Worm (Caenorhabditis elegans) whole organism, early embryonic: ENCODE results near the gene fbxa-111.

ENCODE experiments used
- B0310.2 ChIP-seq: sonication (generic microtip); optimal IDR thresholded peaks from 2 replicates; lab custom pipeline; 2016; ENCODE audit warnings: mild to moderate bottlenecking, missing genetic modification characterization, missing compliant biosample characterization
- F13C5.2 ChIP-seq: sonication (generic microtip); optimal IDR thresholded peaks from 2 replicates; lab custom pipeline; 2017; ENCODE audit warnings: mild to moderate bottlenecking, missing genetic modification characterization, inconsistent platforms, missing compliant biosample characterization
- aly-1 ChIP-seq: sonication (generic microtip); optimal IDR thresholded peaks from 2 replicates; lab custom pipeline; 2016; ENCODE audit warnings: missing genetic modification characterization, missing compliant biosample characterization
- ama-1 ChIP-seq: fragments of 150-350 bp; optimal IDR thresholded peaks from 2 replicates; lab custom pipeline; 2014
- ceh-13 ChIP-seq: fragments of 200-800 bp; sonication (Bioruptor generic); optimal IDR thresholded peaks from 2 replicates; lab custom pipeline; 2018; ENCODE audit warnings: mild to moderate bottlenecking, missing genetic modification characterization, missing compliant biosample characterization
- ceh-36 ChIP-seq: sonication (generic microtip); optimal IDR thresholded peaks from 2 replicates; lab custom pipeline; 2016; ENCODE audit warnings: missing genetic modification characterization, inconsistent platforms, missing compliant biosample characterization
- ets-7 ChIP-seq: sonication (generic microtip); optimal IDR thresholded peaks from 2 replicates; lab custom pipeline; 2016; ENCODE audit warnings: missing genotype, missing genetic modification characterization, missing compliant biosample characterization
- flt-1 ChIP-seq: fragments of 200-800 bp; sonication (Bioruptor generic); IDR thresholded peaks from 2 replicates; pipeline ENCODE4 v1.3.6; 2022; ENCODE audit warnings: missing genetic modification characterization, missing compliant biosample characterization
- hmbx-1 ChIP-seq: sonication (generic microtip); optimal IDR thresholded peaks from 2 replicates; lab custom pipeline; 2016; ENCODE audit warnings: mild to moderate bottlenecking, missing genetic modification characterization, missing compliant biosample characterization
- hmg-4 ChIP-seq: fragments of 200-800 bp; sonication (Bioruptor generic); optimal IDR thresholded peaks from 2 replicates; lab custom pipeline; 2018; ENCODE audit warnings: mild to moderate bottlenecking, missing genetic modification characterization, missing compliant biosample characterization
- hnd-1 ChIP-seq: sonication (generic microtip); optimal IDR thresholded peaks from 2 replicates; lab custom pipeline; 2016; ENCODE audit warnings: missing genetic modification characterization, missing compliant biosample characterization
- pes-1 ChIP-seq: fragments of 200-800 bp; sonication (Bioruptor generic); IDR thresholded peaks from 2 replicates; pipeline ENCODE4 v1.3.6; 2022; ENCODE audit warnings: missing genetic modification reagents, missing genetic modification characterization, missing compliant biosample characterization
- scrt-1 ChIP-seq: fragments of 200-800 bp; sonication (Bioruptor generic); IDR thresholded peaks from 2 replicates; pipeline ENCODE4 v1.3.6; 2022; ENCODE audit warnings: missing genetic modification characterization, missing compliant biosample characterization
- sea-1 ChIP-seq: fragments of 200-800 bp; sonication (Bioruptor generic); conservative IDR thresholded peaks from 2 replicates; pipeline ENCODE4 v1.3.6; 2022; ENCODE audit warnings: missing genetic modification characterization, missing compliant biosample characterization
- tbx-11 ChIP-seq: fragments of 200-800 bp; sonication (Bioruptor generic); IDR thresholded peaks from 2 replicates; pipeline ENCODE4 v1.3.6; 2022; ENCODE audit warnings: missing genetic modification characterization, missing compliant biosample characterization
- tbx-37 ChIP-seq: fragments of 200-800 bp; sonication (Bioruptor generic); conservative IDR thresholded peaks from 2 replicates; pipeline ENCODE4 v1.3.6; 2022; ENCODE audit warnings: missing genetic modification reagents, missing genetic modification characterization, missing compliant biosample characterization
- tra-4 ChIP-seq: sonication (generic microtip); optimal IDR thresholded peaks from 2 replicates; lab custom pipeline; 2017; ENCODE audit warnings: missing genetic modification characterization, missing compliant biosample characterization

The fbxa-111 gene

DNA sequence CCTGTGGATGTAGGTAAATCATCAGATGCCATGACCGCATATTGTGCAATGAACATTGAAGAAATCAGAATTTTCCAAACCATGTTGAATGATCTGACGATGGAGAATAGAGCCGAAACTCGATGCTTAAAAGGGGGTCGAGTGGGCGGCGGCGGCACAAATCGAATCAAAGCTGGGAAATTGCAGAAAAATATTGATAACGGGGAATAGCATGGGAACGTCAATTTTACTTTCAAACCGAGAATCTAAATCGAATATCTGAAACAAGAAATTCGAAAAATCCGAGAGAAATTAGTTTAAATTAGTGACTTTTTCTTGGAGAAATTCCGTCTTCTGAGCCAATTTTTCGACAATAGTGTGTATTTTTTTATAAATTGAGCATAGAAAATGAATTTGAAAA lies 33.4 kb downstream of the fbxa-111 start, which contains the start of gene F09C6.10:
F09C6.10 (minus strand) TSS at position 101 of the 400 bp plus-strand sequence.
- no peak for TF ChIP-seq ceh-36 (tag; lab: Kevin White, UChicago)
- no peak for TF ChIP-seq sea-1 (GFP tag; lab: Robert Waterston, UW)
- TF ChIP-seq B0310.2 (tag; lab: Kevin White, UChicago): no peak
- TF ChIP-seq tra-4 (tag; lab: Kevin White, UChicago): no peak
- no peak for TF ChIP-seq flt-1 (GFP tag; lab: Robert Waterston, UW)
- no peak for TF ChIP-seq ets-7 (tag; lab: Kevin White, UChicago)
- no peak for TF ChIP-seq hmg-4 (GFP tag; lab: Kevin White, UChicago)
- no peak for TF ChIP-seq scrt-1
- no peak for TF ChIP-seq tbx-11
- no peak for TF ChIP-seq hmbx-1 (tag; lab: Kevin White, UChicago)

- no peak for TF ChIP-seq tra-4 (tag; lab: Kevin White, UChicago)
- TF ChIP-seq ceh-36 (tag; lab: Kevin White, UChicago): no peak
- TF ChIP-seq hmbx-1 (tag; lab: Kevin White, UChicago): no peak
- TF ChIP-seq B0310.2 (tag; lab: Kevin White, UChicago): no peak
- no peak for TF ChIP-seq ama-1 (lab: Kevin White, UChicago)
- no peak for TF ChIP-seq F13C5.2 (tag; lab: Kevin White, UChicago)
- TF ChIP-seq aly-1 (tag; lab: Kevin White, UChicago): no peak
- no peak for TF ChIP-seq ets-7 (tag; lab: Kevin White, UChicago)
- TF ChIP-seq flt-1 (GFP tag; lab: Robert Waterston, UW): no peak
- TF ChIP-seq tbx-37 (GFP tag; lab: Robert Waterston, UW): no peak
- no peak for TF ChIP-seq tbx-11
- TF ChIP-seq hnd-1 (tag; lab: Kevin White, UChicago): no peak
- TF ChIP-seq scrt-1: no peak
- no peak for TF ChIP-seq hmg-4 (GFP tag; lab: Kevin White, UChicago)
Measured at ce11 chrV:16911934-16912333, 37.6 kb downstream of the fbxa-111 start, which contains the start of gene nhr-116. Gene nhr-116 (plus strand): TSS chrV:16912234.

- TF ChIP-seq hmg-4 (GFP tag; lab: Kevin White, UChicago) (no peak), ets-7 (tag; lab: Kevin White, UChicago) (no peak), sea-1 (GFP tag; lab: Robert Waterston, UW) (no peak), scrt-1 (no peak), ceh-13 (no peak), tbx-11 (no peak), hnd-1 (tag; lab: Kevin White, UChicago) (no peak), ceh-36 (tag; lab: Kevin White, UChicago) (no peak), hmbx-1 (tag; lab: Kevin White, UChicago) (no peak), F13C5.2 (tag; lab: Kevin White, UChicago) (no peak), flt-1 (GFP tag; lab: Robert Waterston, UW) (no peak), tra-4 (tag; lab: Kevin White, UChicago) (no peak)
Measured at ce11 chrV:16911294-16911693, 38.2 kb downstream of the fbxa-111 start.

DNA sequence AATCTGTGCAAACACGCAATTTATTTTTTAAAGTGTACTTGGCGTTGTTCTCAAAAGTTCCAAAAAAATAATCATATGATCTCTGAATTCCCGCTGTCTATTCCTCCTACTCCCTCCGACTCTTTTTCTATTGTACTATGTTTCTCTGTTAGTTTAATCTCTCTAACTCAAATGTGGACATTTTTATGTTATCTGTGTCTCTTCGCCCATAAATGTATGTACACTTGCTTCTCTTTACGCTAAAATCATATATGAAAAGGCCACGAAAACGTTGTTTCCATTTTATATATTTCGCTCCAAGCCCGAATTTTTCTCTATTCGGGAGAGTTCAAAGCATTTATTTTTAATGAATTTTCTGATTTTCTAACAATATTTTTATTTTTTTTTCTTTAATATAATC lies 38.6 kb downstream of the fbxa-111 start:
- TF ChIP-seq B0310.2 (tag; lab: Kevin White, UChicago): no peak
- no peak for TF ChIP-seq hmg-4 (GFP tag; lab: Kevin White, UChicago)
- TF ChIP-seq ets-7 (tag; lab: Kevin White, UChicago): no peak
- no peak for TF ChIP-seq hmbx-1 (tag; lab: Kevin White, UChicago)
- no peak for TF ChIP-seq ama-1 (lab: Kevin White, UChicago)
- no peak for TF ChIP-seq aly-1 (tag; lab: Kevin White, UChicago)
- TF ChIP-seq pes-1 (GFP tag; lab: Robert Waterston, UW): no peak

ce11 chrV:16909871-16910270 lies 39.6 kb downstream of the fbxa-111 start, which contains the start of gene F09C6.16:
Gene F09C6.16 (minus strand): TSS chrV:16909971.
- TF ChIP-seq aly-1 (tag; lab: Kevin White, UChicago): no peak
- no peak for TF ChIP-seq tra-4 (tag; lab: Kevin White, UChicago)
- no peak for TF ChIP-seq hmbx-1 (tag; lab: Kevin White, UChicago)
- TF ChIP-seq scrt-1: no peak
- no peak for TF ChIP-seq ceh-13
- TF ChIP-seq sea-1 (GFP tag; lab: Robert Waterston, UW): no peak

DNA sequence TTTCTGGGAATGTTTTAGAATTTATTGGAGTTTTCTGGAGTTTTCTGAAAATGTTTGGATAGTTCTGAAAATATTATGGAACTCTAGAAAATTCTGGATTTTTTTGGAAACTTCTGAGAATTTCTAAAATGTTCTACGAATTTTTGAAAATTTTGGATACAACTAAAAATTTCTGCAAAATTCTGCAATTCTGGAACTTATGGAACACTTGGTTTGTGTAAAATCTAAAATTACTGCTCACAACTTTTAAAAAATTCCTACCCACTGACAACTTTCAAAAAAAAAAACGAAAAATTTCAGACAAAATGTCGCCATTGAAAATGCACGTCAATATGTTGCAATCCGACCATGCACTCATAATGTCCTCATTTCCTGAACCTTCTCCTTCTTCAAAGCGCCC lies 44.9 kb downstream of the fbxa-111 start, which contains the start of gene nhr-262:
nhr-262 (plus strand) TSS at position 301 of the 400 bp plus-strand sequence.
- TF ChIP-seq tbx-11 (no peak), flt-1 (GFP tag; lab: Robert Waterston, UW) (no peak), scrt-1 (no peak), ets-7 (tag; lab: Kevin White, UChicago) (no peak), hnd-1 (tag; lab: Kevin White, UChicago) (no peak), ceh-36 (tag; lab: Kevin White, UChicago) (no peak), tra-4 (tag; lab: Kevin White, UChicago) (no peak)

- TF ChIP-seq hmbx-1 (tag; lab: Kevin White, UChicago) (no peak), hnd-1 (tag; lab: Kevin White, UChicago) (no peak), hmg-4 (GFP tag; lab: Kevin White, UChicago) (no peak), aly-1 (tag; lab: Kevin White, UChicago) (no peak), flt-1 (GFP tag; lab: Robert Waterston, UW) (no peak), ets-7 (tag; lab: Kevin White, UChicago) (no peak), tbx-11 (no peak), tra-4 (tag; lab: Kevin White, UChicago) (no peak), B0310.2 (tag; lab: Kevin White, UChicago) (no peak), ceh-36 (tag; lab: Kevin White, UChicago) (no peak), ama-1 (lab: Kevin White, UChicago) (no peak), F13C5.2 (tag; lab: Kevin White, UChicago) (no peak), scrt-1 (no peak), pes-1 (GFP tag; lab: Robert Waterston, UW) (no peak), tbx-37 (GFP tag; lab: Robert Waterston, UW) (no peak), sea-1 (GFP tag; lab: Robert Waterston, UW) (no peak), ceh-13 (no peak)
Measured at ce11 chrV:16902726-16903125, 46.8 kb downstream of the fbxa-111 start, which contains the start of gene srd-68. Gene srd-68 (minus strand): TSS chrV:16902826.
